Worm (Caenorhabditis elegans) whole organism, late embryonic: ENCODE measurements around the gene nhr-79.

Experiments used
- ahr-1 ChIP-seq: sonication (generic microtip); optimal IDR thresholded peaks from 2 replicates; lab custom pipeline; 2016; ENCODE audit warnings: missing genetic modification characterization, missing compliant biosample characterization
- elt-2 ChIP-seq: sonication (generic microtip); optimal IDR thresholded peaks from 2 replicates; lab custom pipeline; 2016; ENCODE audit warnings: missing genetic modification reagents, missing genetic modification characterization, missing compliant biosample characterization
- ets-4 ChIP-seq: sonication (generic microtip); optimal IDR thresholded peaks from 2 replicates; lab custom pipeline; 2016; ENCODE audit warnings: missing genetic modification characterization, missing compliant biosample characterization
- pha-4 ChIP-seq: fragments of 150-350 bp; optimal IDR thresholded peaks from 2 replicates; lab custom pipeline; 2018; ENCODE audit warnings: missing biosample characterization, missing genetic modification reagents, missing genetic modification characterization

- TF ChIP-seq pha-4 (tag; lab: Kevin White, UChicago) (no peak), ets-4 (no peak), ahr-1 (tag; lab: Kevin White, UChicago) (no peak), elt-2 (tag; lab: Kevin White, UChicago) (no peak)
Measured at ce11 chrV:19211795-19212194, at the start of gene nhr-79.
